Worm (Caenorhabditis elegans): ENCODE measurements around the gene C15C7.6.
A peak's percentile ranks its signal among the peaks of the same experiment; 100 is the strongest.

Gene C15C7.6

DNA sequence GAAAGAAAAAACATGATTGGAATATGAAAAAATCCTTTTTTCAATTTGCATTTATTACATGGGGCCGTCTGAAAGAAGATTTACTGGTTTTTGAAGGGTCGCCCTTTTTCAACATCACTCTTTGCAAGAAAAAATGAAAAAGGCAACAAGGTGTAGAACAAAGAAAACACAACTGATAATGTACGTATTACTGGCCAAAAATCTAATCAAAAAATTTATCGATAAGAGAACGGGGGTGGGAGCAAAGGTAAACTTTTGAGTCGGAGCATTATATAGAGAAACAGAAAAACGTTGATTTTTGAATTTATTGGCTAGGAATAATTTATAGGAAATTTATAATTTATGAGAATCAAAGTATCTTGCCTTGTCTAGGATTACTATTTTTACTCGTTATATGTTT, 11.5 kb upstream of the C15C7.6 start:
- TF ChIP-seq elt-2 (tag; optimal IDR thresholded peaks at IDR 0.05) (peak; percentile 45), dsc-1 (tag; optimal IDR thresholded peaks at IDR 0.05) (no peak), fkh-4 (tag; optimal IDR thresholded peaks at IDR 0.05; ENCODE audit: borderline replicate concordance) (no peak), nhr-76 (tag; optimal IDR thresholded peaks at IDR 0.05) (no peak), jun-1 (tag; optimal IDR thresholded peaks at IDR 0.05) (no peak), egl-13 (tag; optimal IDR thresholded peaks at IDR 0.05) (no peak), mdl-1 (tag; optimal IDR thresholded peaks at IDR 0.05) (no peak), efl-1 (optimal IDR thresholded peaks at IDR 0.05) (no peak), efl-1 (GFP tag; optimal IDR thresholded peaks at IDR 0.05 in 1 of 2) (peak in 1 of 2 experiments; percentile 81), nhr-12 (tag; optimal IDR thresholded peaks at IDR 0.05) (no peak)

DNA sequence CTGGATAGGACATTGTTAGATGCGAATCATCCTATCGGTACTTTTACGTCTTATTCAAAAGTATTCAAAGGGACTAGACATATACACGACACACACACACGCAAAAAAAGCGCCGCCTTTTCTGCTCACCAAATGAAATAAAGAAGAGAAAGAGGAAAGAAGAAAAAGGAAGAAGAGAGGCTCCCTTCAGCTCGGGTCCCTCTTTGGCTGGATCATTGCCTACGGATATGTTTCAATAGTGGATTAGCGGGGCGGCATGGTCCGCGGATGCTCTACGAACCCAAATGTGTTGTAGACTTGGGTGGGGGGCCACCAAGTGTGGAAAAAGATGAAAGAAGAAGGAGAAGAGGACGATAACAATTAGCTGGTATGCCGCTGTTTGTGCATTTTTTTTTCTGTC, 11.0 kb upstream of the C15C7.6 start:
- TF ChIP-seq fkh-8 (tag; optimal IDR thresholded peaks at IDR 0.05) (no peak), snu-23 (GFP tag; optimal IDR thresholded peaks at IDR 0.05) (no peak), lin-15B (tag; optimal IDR thresholded peaks at IDR 0.05) (no peak), zip-4 (GFP tag; optimal IDR thresholded peaks at IDR 0.05) (no peak), nhr-76 (tag; optimal IDR thresholded peaks at IDR 0.05) (no peak), ceh-82 (tag; optimal IDR thresholded peaks at IDR 0.05) (peak in 1 of 3 experiments; percentile 2), elt-2 (tag; optimal IDR thresholded peaks at IDR 0.05) (no peak), elt-3 (tag; optimal IDR thresholded peaks at IDR 0.05) (no peak), nhr-19 (GFP tag; conservative IDR thresholded peaks at IDR 0.05) (no peak), unc-86 (tag; optimal IDR thresholded peaks at IDR 0.05) (no peak), pqm-1 (tag; optimal IDR thresholded peaks at IDR 0.05) (no peak), dpl-1 (GFP tag; optimal IDR thresholded peaks at IDR 0.05) (no peak), mab-9 (GFP tag; IDR thresholded peaks at IDR 0.05) (no peak), nhr-28 (tag; optimal IDR thresholded peaks at IDR 0.05) (no peak), lin-14 (GFP tag; optimal IDR thresholded peaks at IDR 0.05) (peak; percentile 66), fkh-4 (tag; optimal IDR thresholded peaks at IDR 0.05; ENCODE audit: borderline replicate concordance) (no peak), ceh-88 (GFP tag; IDR thresholded peaks at IDR 0.05) (no peak), sox-4 (tag; optimal IDR thresholded peaks at IDR 0.05) (no peak), irx-1 (tag; optimal IDR thresholded peaks at IDR 0.05) (no peak), nhr-237 (tag; optimal IDR thresholded peaks at IDR 0.05) (no peak), jun-1 (tag; optimal IDR thresholded peaks at IDR 0.05) (no peak), fkh-10 (GFP tag; optimal IDR thresholded peaks at IDR 0.05) (peak; percentile 71)

DNA sequence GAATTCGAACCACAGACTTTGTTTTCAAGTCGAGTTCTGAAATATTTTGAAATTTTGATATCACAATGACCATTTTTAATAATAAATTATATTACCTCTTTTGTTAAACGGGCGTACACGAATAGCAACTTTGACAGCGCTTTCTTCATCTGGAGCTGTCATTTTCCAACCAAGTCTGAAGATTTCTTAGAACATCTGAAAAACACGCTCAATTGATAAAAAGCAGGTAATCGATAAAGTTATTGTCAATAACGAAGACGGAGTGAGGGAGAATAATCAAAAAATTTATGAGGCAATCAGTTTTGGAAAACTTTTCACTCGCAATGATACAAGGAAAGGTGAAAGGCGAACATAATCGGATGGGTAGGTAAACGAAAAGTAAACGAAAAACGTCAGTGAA, 8.1 kb upstream of the C15C7.6 start, which contains the start of gene klp-4:
Gene klp-4 (minus strand): TSS at position 201 of the 400 bp plus-strand sequence.
- TF ChIP-seq C16A3.4 (tag; optimal IDR thresholded peaks at IDR 0.05), result no peak
- TF ChIP-seq nhr-19 (GFP tag; conservative IDR thresholded peaks at IDR 0.05), result no peak
- TF ChIP-seq ces-1 (GFP tag; optimal IDR thresholded peaks at IDR 0.05), result no peak
- no peak for TF ChIP-seq ztf-11 (tag; optimal IDR thresholded peaks at IDR 0.05)
- TF ChIP-seq fkh-10 (GFP tag; optimal IDR thresholded peaks at IDR 0.05), result no peak
- TF ChIP-seq mdl-1 (tag; optimal IDR thresholded peaks at IDR 0.05), result no peak
- no peak for TF ChIP-seq lin-13 (GFP tag; optimal IDR thresholded peaks at IDR 0.05)
- TF ChIP-seq lin-15B (tag; optimal IDR thresholded peaks at IDR 0.05), result no peak
- TF ChIP-seq mef-2 (tag; optimal IDR thresholded peaks at IDR 0.05), result no peak
- no peak for TF ChIP-seq ceh-90 (tag; optimal IDR thresholded peaks at IDR 0.05)

DNA sequence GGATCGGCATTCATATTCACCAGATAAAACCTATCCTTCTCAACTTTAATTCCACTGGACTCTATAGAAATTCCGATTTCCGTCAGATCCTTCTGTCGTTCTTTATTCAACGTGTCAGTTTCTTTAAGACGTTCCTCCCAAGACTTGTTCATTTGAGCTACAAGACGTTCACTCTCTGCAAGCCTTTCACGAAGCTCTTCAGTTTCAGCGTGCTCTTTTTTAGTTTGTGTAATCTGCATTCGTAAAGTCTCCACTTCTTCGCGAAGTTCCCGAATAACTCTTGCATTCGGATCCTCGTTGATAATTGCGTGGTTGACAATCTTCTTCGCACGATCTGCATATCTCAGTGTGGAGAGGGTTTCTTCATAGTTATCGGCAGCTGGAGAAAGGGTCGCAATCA, 6.4 kb upstream of the C15C7.6 start:
- TF ChIP-seq unc-62 (GFP tag; optimal IDR thresholded peaks at IDR 0.05) (no peak), dsc-1 (tag; optimal IDR thresholded peaks at IDR 0.05) (no peak), efl-1 (optimal IDR thresholded peaks at IDR 0.05) (no peak), efl-1 (GFP tag; optimal IDR thresholded peaks at IDR 0.05 in 1 of 2) (no peak)

DNA sequence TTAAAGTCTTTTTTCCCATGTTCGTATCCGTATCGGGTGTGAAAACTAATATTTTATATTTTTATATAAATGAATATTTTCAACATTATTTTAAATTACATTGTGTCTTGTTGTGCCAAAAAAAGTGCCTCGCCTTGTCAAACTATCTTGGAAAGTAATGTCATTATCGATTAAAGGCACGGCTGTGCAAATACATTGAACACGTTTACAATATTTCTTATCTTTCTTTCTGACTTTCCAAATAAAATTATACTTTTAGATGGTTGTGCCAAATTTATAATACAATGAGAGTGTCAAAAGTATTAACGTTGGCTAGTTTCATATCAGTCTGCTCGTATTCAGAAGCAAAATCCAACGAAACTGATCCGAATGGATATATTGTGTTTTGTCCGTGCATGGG, 4.8 kb downstream of the C15C7.6 start, which contains the start of gene pfut-1:
Gene pfut-1 (plus strand): TSS at position 258 of the 400 bp plus-strand sequence.
- no peak for TF ChIP-seq sup-37 (GFP tag; optimal IDR thresholded peaks at IDR 0.05)
- TF ChIP-seq elt-2 (tag; optimal IDR thresholded peaks at IDR 0.05), result peak; percentile 23
